Fruit fly (Drosophila melanogaster): ENCODE measurements around the gene bur.

The bur gene

DNA sequence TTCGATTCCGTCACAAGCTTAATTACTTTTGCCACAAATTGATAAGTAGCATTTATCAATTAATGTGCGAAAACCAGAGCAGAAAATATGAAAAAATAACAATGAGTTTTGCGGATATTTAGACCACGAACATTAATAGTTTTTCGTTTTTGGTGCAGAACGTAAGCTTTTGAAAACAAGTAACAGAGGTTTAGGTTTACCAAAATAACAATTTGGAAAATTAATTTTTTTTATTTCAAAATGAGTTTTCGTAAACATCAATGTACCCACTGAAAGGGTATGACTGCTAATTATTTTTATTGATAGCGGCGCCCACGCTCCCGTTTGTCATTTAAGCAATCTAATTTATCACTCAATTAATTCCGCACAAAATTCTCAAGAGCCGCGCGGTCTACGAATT, 15.8 kb upstream of the bur start (continued):
- TF ChIP-seq D19A (tag; optimal IDR thresholded peaks at IDR 0.05) (peak; percentile 55), CG8281 (tag; optimal IDR thresholded peaks at IDR 0.05) (no peak), peb (GFP tag; IDR thresholded peaks at IDR 0.05) (no peak), CG31224 (GFP tag; IDR thresholded peaks at IDR 0.05) (no peak), jigr1 (GFP tag; IDR thresholded peaks at IDR 0.05) (no peak), CG15269 (tag; optimal IDR thresholded peaks at IDR 0.05) (no peak), CG8924 (tag; optimal IDR thresholded peaks at IDR 0.05) (no peak), CG13894 (tag; optimal IDR thresholded peaks at IDR 0.05) (no peak), CG30403 (GFP tag; optimal IDR thresholded peaks at IDR 0.05) (peak; percentile 11), CG15011 (GFP tag; optimal IDR thresholded peaks at IDR 0.05) (no peak), NK7.1 (GFP tag; optimal IDR thresholded peaks at IDR 0.05) (no peak), Xbp1 (GFP tag; optimal IDR thresholded peaks at IDR 0.05) (no peak), psq (GFP tag; optimal IDR thresholded peaks at IDR 0.05) (no peak), CG4328 (GFP tag; optimal IDR thresholded peaks at IDR 0.05) (no peak), D19B (GFP tag; optimal IDR thresholded peaks at IDR 0.05) (no peak), Tbp (GFP tag; optimal IDR thresholded peaks at IDR 0.05) (no peak), MTF-1 (GFP tag; optimal IDR thresholded peaks at IDR 0.05; ENCODE audit: borderline replicate concordance) (no peak), dpn (GFP tag; optimal IDR thresholded peaks at IDR 0.05) (no peak), sima (GFP tag; optimal IDR thresholded peaks at IDR 0.05) (no peak), Bteb2 (GFP tag; optimal IDR thresholded peaks at IDR 0.05) (no peak), Adf1 (GFP tag; IDR thresholded peaks at IDR 0.05) (no peak), tio (GFP tag; optimal IDR thresholded peaks at IDR 0.05) (no peak), gce (GFP tag; IDR thresholded peaks at IDR 0.05) (no peak), Atf6 (GFP tag; IDR thresholded peaks at IDR 0.05) (no peak), CG14965 (GFP tag; optimal IDR thresholded peaks at IDR 0.05; ENCODE audit: borderline replicate concordance) (no peak), CG7963 (GFP tag; IDR thresholded peaks at IDR 0.05; ENCODE audit: partially characterized antibody) (no peak), CG6683 (GFP tag; optimal IDR thresholded peaks at IDR 0.05) (no peak), lab (GFP tag; optimal IDR thresholded peaks at IDR 0.05) (peak; percentile 63), Opbp (GFP tag; IDR thresholded peaks at IDR 0.05; ENCODE audit: partially characterized antibody) (no peak), aop (GFP tag; IDR thresholded peaks at IDR 0.05) (no peak), CkIIα-i1 (GFP tag; IDR thresholded peaks at IDR 0.05) (no peak)

DNA sequence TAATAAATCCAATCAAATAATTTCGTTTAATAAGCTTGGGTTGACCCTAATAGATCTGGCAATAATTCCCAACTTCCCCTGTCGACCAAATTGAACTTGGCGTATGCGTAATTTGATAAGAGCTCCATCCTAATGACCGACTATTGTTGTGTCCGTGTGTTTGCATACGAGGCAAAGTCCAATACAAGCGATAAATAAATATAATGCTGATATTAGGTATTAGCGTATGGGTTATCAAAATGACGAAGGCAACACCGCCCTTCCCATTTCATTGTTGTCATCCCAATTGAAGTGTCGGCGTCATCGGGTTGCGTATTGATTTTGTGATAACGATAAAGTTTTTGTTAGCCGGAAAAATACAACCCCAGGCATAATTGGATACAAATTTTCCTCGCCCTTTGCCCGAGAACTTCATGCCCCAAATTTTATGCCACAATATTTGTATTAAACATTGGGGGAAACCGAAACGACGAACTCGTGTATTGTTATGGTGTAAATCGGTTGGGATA, 9.8 kb upstream of the bur start:
- TF ChIP-seq lab (GFP tag; optimal IDR thresholded peaks at IDR 0.05) = peak; percentile 16
- no peak for TF ChIP-seq H15 (GFP tag; IDR thresholded peaks at IDR 0.05)
- TF ChIP-seq exex (tag; optimal IDR thresholded peaks at IDR 0.05) = peak; percentile 76
- no peak for TF ChIP-seq Doc2 (GFP tag; IDR thresholded peaks at IDR 0.05)
- no peak for TF ChIP-seq caup (GFP tag; optimal IDR thresholded peaks at IDR 0.05; ENCODE audit: severe bottlenecking)
- TF ChIP-seq lov (optimal IDR thresholded peaks at IDR 0.05) = no peak
- 0 out of 3 replicates have a peak, but pooled peaks have one; percentile 15 for TF ChIP-seq lov (GFP tag; IDR thresholded peaks at IDR 0.05)
- TF ChIP-seq CG3281 (GFP tag; optimal IDR thresholded peaks at IDR 0.05) = no peak
- TF ChIP-seq H2.0 (GFP tag; IDR thresholded peaks at IDR 0.05) = no peak
- no peak for TF ChIP-seq scrt (GFP tag; optimal IDR thresholded peaks at IDR 0.05)
- no peak for TF ChIP-seq CG6272 (GFP tag; IDR thresholded peaks at IDR 0.05)
- peak; percentile 91 for TF ChIP-seq mirr (GFP tag; optimal IDR thresholded peaks at IDR 0.05)
- no peak for TF ChIP-seq CG11093 (GFP tag; IDR thresholded peaks at IDR 0.05)
- peak; percentile 58 for TF ChIP-seq sens (GFP tag)
- no peak for TF ChIP-seq Dbx (GFP tag; IDR thresholded peaks at IDR 0.05)
- peak; percentile 59 for TF ChIP-seq onecut (GFP tag; IDR thresholded peaks at IDR 0.05)
- no peak for TF ChIP-seq ato (GFP tag; IDR thresholded peaks at IDR 0.05; ENCODE audit: partially characterized antibody)
- TF ChIP-seq dysf (GFP tag; IDR thresholded peaks at IDR 0.05) = no peak

Measured in whole organism, embryonic.